Fruit fly (Drosophila melanogaster) whole organism, embryonic: ENCODE results near the gene CG34242.

Source experiments
- Adf1 ChIP-seq: fragments of 200-800 bp; sonication (Bioruptor generic); IDR thresholded peaks from 2 replicates; pipeline ENCODE4 v1.3.6; 2022; ENCODE audit warnings: missing biosample characterization, missing genetic modification characterization
- Bgb ChIP-seq: fragments of 200-800 bp; sonication (Bioruptor generic); IDR thresholded peaks from 2 replicates; pipeline ENCODE4 v1.3.6; 2022; ENCODE audit warnings: missing biosample characterization, missing genetic modification characterization; ENCODE audit not compliant: partially characterized antibody
- CG10654 ChIP-seq: fragments of 200-800 bp; sonication (Bioruptor generic); optimal IDR thresholded peaks from 2 replicates; lab custom pipeline; 2016; ENCODE audit warnings: missing biosample characterization, missing genetic modification characterization
- CG12071 ChIP-seq: fragments of 200-800 bp; sonication (Bioruptor generic); optimal IDR thresholded peaks from 3 replicates; lab custom pipeline; 2018; ENCODE audit warnings: missing biosample characterization, mild to moderate bottlenecking, missing genetic modification characterization
- CG12219 ChIP-seq: fragments of 200-800 bp; sonication (Bioruptor generic); optimal IDR thresholded peaks from 3 replicates; lab custom pipeline; 2018; ENCODE audit warnings: missing biosample characterization, mild to moderate bottlenecking, missing genetic modification characterization
- CG13296 ChIP-seq: fragments of 200-800 bp; sonication (Bioruptor generic); optimal IDR thresholded peaks from 3 replicates; lab custom pipeline; 2018; ENCODE audit warnings: missing biosample characterization, mild to moderate bottlenecking, missing genetic modification characterization
- CG1529 ChIP-seq: fragments of 200-800 bp; sonication (Bioruptor generic); optimal IDR thresholded peaks from 3 replicates; lab custom pipeline; 2018; ENCODE audit warnings: missing biosample characterization, missing genetic modification characterization
- CG17568 ChIP-seq: fragments of 200-800 bp; sonication (Bioruptor generic); optimal IDR thresholded peaks from 2 replicates; lab custom pipeline; 2018; ENCODE audit warnings: missing biosample characterization, mild to moderate bottlenecking, missing genetic modification characterization, moderate library complexity
- CG17612 ChIP-seq: fragments of 200-800 bp; sonication (Bioruptor generic); IDR thresholded peaks from 2 replicates; pipeline ENCODE4 v1.3.6; 2022; ENCODE audit warnings: missing biosample characterization, missing genetic modification characterization
- CG3065 ChIP-seq: fragments of 200-800 bp; sonication (Bioruptor generic); optimal IDR thresholded peaks from 2 replicates; lab custom pipeline; 2016; ENCODE audit warnings: missing biosample characterization, missing genetic modification characterization
- CG33557 ChIP-seq: fragments of 200-800 bp; sonication (Bioruptor generic); optimal IDR thresholded peaks from 2 replicates; lab custom pipeline; 2019; ENCODE audit warnings: missing biosample characterization, mild to moderate bottlenecking, missing genetic modification characterization, moderate library complexity
- CG3995 ChIP-seq: fragments of 200-800 bp; sonication (Bioruptor generic); optimal IDR thresholded peaks from 3 replicates; lab custom pipeline; 2016; ENCODE audit warnings: missing biosample characterization, missing genetic modification characterization
- CG6654 ChIP-seq: fragments of 200-800 bp; sonication (Bioruptor generic); optimal IDR thresholded peaks from 2 replicates; lab custom pipeline; 2017; ENCODE audit warnings: missing biosample characterization, mild to moderate bottlenecking, missing genetic modification characterization
- CG7786 ChIP-seq: fragments of 200-800 bp; sonication (Bioruptor generic); optimal IDR thresholded peaks from 2 replicates; lab custom pipeline; 2016; ENCODE audit warnings: missing biosample characterization, missing genetic modification characterization
- CG8089 ChIP-seq: fragments of 200-800 bp; sonication (Bioruptor generic); optimal IDR thresholded peaks from 3 replicates; lab custom pipeline; 2016; ENCODE audit warnings: missing biosample characterization, missing genetic modification characterization
- CG8281 ChIP-seq: fragments of 200-800 bp; sonication (Bioruptor generic); optimal IDR thresholded peaks from 2 replicates; lab custom pipeline; 2018; ENCODE audit warnings: missing biosample characterization, mild to moderate bottlenecking, missing genetic modification characterization, moderate library complexity
- CG9609 ChIP-seq: fragments of 200-800 bp; sonication (Bioruptor generic); optimal IDR thresholded peaks from 3 replicates; lab custom pipeline; 2016; ENCODE audit warnings: missing biosample characterization, missing genetic modification characterization
- CrebB ChIP-seq: fragments of 200-800 bp; sonication (Bioruptor generic); optimal IDR thresholded peaks from 3 replicates; lab custom pipeline; 2018; ENCODE audit warnings: missing biosample characterization, mild to moderate bottlenecking, missing genetic modification characterization
- Dref ChIP-seq: fragments of 200-800 bp; sonication (Bioruptor generic); IDR thresholded peaks from 2 replicates; pipeline ENCODE4 v1.3.6; 2022; ENCODE audit warnings: missing biosample characterization, missing genetic modification characterization
- Drgx ChIP-seq: fragments of 200-800 bp; sonication (Bioruptor generic); IDR thresholded peaks from 2 replicates; pipeline ENCODE4 v1.3.6; 2022; ENCODE audit warnings: missing biosample characterization, missing genetic modification characterization
- GATAe ChIP-seq: fragments of 200-800 bp; sonication (Bioruptor generic); conservative IDR thresholded peaks from 2 replicates; pipeline ENCODE4 v1.3.6; 2022; ENCODE audit warnings: missing biosample characterization, missing genetic modification characterization
- Gug ChIP-seq: fragments of 200-800 bp; sonication (Bioruptor generic); IDR thresholded peaks from 4 replicates; pipeline ENCODE4 v1.3.6; 2022; ENCODE audit warnings: missing biosample characterization, missing genetic modification characterization
- H15 ChIP-seq: fragments of 200-800 bp; sonication (Bioruptor generic); IDR thresholded peaks from 3 replicates; pipeline ENCODE4 v1.3.6; 2022; ENCODE audit warnings: missing biosample characterization, missing genetic modification characterization
- HLHmδ ChIP-seq: fragments of 200-800 bp; sonication (Bioruptor generic); optimal IDR thresholded peaks from 2 replicates; lab custom pipeline; 2018; ENCODE audit warnings: missing biosample characterization, mild to moderate bottlenecking, missing genetic modification characterization, moderate library complexity
- Hr78 ChIP-seq, 2 experiments: fragments of 200-800 bp in 1 of 2; fragments of >200 bp in 1 of 2; sonication (Bioruptor generic) in 1 of 2; optimal IDR thresholded peaks; 2 replicates each; lab custom pipeline; 2017 to 2019; ENCODE audit warnings: missing biosample characterization in 2 of 2, missing genetic modification characterization in 2 of 2, mild to moderate bottlenecking in 1 of 2, moderate library complexity in 1 of 2
- Jarid2 ChIP-seq: fragments of 200-800 bp; sonication (Bioruptor generic); optimal IDR thresholded peaks from 3 replicates; lab custom pipeline; 2017; ENCODE audit warnings: mild to moderate bottlenecking, missing biosample characterization, missing genetic modification reagents, missing genetic modification characterization
- Lhr ChIP-seq: fragments of 200-800 bp; sonication (Bioruptor generic); optimal IDR thresholded peaks from 3 replicates; lab custom pipeline; 2017; ENCODE audit warnings: mild to moderate bottlenecking, missing biosample characterization, missing genetic modification reagents, missing genetic modification characterization
- Med ChIP-seq: fragments of 200-800 bp; sonication (Bioruptor generic); peaks from one replicate; lab custom pipeline; 2016; ENCODE audit warnings: missing biosample characterization, missing genetic modification characterization, mild to moderate bottlenecking, inconsistent platforms, moderate library complexity
- NfI ChIP-seq: fragments of 200-800 bp; sonication (Bioruptor generic); optimal IDR thresholded peaks from 3 replicates; lab custom pipeline; 2018; ENCODE audit warnings: missing biosample characterization, mild to moderate bottlenecking, missing genetic modification characterization, moderate library complexity
- Oaz ChIP-seq: fragments of 200-800 bp; sonication (Bioruptor generic); IDR thresholded peaks from 2 replicates; pipeline ENCODE4 v1.3.6; 2022; ENCODE audit warnings: missing biosample characterization, missing genetic modification characterization
- Optix ChIP-seq: fragments of 200-800 bp; sonication (Bioruptor generic); IDR thresholded peaks from 3 replicates; pipeline ENCODE4 v1.3.6; 2022; ENCODE audit warnings: missing biosample characterization, missing genetic modification characterization
- Sox102F ChIP-seq: fragments of 200-800 bp; sonication (Bioruptor generic); optimal IDR thresholded peaks from 2 replicates; lab custom pipeline; 2018; ENCODE audit warnings: missing biosample characterization, mild to moderate bottlenecking, missing genetic modification characterization, moderate library complexity
- br ChIP-seq: fragments of >200 bp; optimal IDR thresholded peaks from 2 replicates; lab custom pipeline; 2017
- cg ChIP-seq: fragments of 200-800 bp; sonication (Bioruptor generic); optimal IDR thresholded peaks from 3 replicates; lab custom pipeline; 2019; ENCODE audit warnings: missing biosample characterization, mild to moderate bottlenecking, missing genetic modification characterization, moderate library complexity
- cwo ChIP-seq: fragments of 200-800 bp; sonication (Bioruptor generic); optimal IDR thresholded peaks from 3 replicates; lab custom pipeline; 2017; ENCODE audit warnings: missing biosample characterization, missing genetic modification characterization, mild to moderate bottlenecking, moderate library complexity, missing genetic modification reagents
- eyg ChIP-seq: fragments of 200-800 bp; sonication (Bioruptor generic); optimal IDR thresholded peaks from 3 replicates; lab custom pipeline; 2016; ENCODE audit warnings: missing biosample characterization, missing genetic modification characterization
- grau ChIP-seq: fragments of 200-800 bp; optimal IDR thresholded peaks from 3 replicates; lab custom pipeline; 2019; ENCODE audit warnings: missing biosample characterization, mild to moderate bottlenecking, missing genetic modification characterization, moderate library complexity
- h ChIP-seq: fragments of >200 bp; optimal IDR thresholded peaks from 2 replicates; lab custom pipeline; 2017
- hbn ChIP-seq: fragments of 200-800 bp; sonication (Bioruptor generic); IDR thresholded peaks from 2 replicates; pipeline ENCODE4 v1.3.6; 2022; ENCODE audit warnings: missing biosample characterization, missing genetic modification characterization; ENCODE audit not compliant: partially characterized antibody
- hth ChIP-seq: fragments of >200 bp; optimal IDR thresholded peaks from 2 replicates; lab custom pipeline; 2017; ENCODE audit warnings: inconsistent platforms
- lov ChIP-seq, 2 experiments: fragments of 200-800 bp in 1 of 2; fragments of >200 bp in 1 of 2; sonication (Bioruptor generic) in 1 of 2; IDR thresholded peaks in 1 of 2; optimal IDR thresholded peaks in 1 of 2; 2 replicates in 1 of 2; 3 replicates in 1 of 2; pipeline versions ENCODE4 v1.3.6 to Lab custom; 2017 to 2022; ENCODE audit warnings: missing biosample characterization in 1 of 2, missing genetic modification characterization in 1 of 2
- mirr ChIP-seq: fragments of 200-800 bp; sonication (Bioruptor generic); optimal IDR thresholded peaks from 3 replicates; lab custom pipeline; 2018; ENCODE audit warnings: missing biosample characterization, mild to moderate bottlenecking, missing genetic modification characterization
- odd ChIP-seq: fragments of 200-800 bp; sonication (Bioruptor generic); optimal IDR thresholded peaks from 2 replicates; lab custom pipeline; 2017; ENCODE audit warnings: missing biosample characterization, mild to moderate bottlenecking, missing genetic modification characterization
- otp ChIP-seq: fragments of 200-800 bp; sonication (Bioruptor generic); IDR thresholded peaks from 3 replicates; pipeline ENCODE4, ENCODE4 v1.3.6; 2022; ENCODE audit warnings: missing biosample characterization, missing genetic modification characterization
- phol ChIP-seq: fragments of 200-800 bp; sonication (Bioruptor generic); optimal IDR thresholded peaks from 3 replicates; lab custom pipeline; 2018; ENCODE audit warnings: missing biosample characterization, mild to moderate bottlenecking, missing genetic modification characterization, moderate library complexity
- pros ChIP-seq: fragments of 200-800 bp; sonication (Bioruptor generic); optimal IDR thresholded peaks from 3 replicates; lab custom pipeline; 2019; ENCODE audit warnings: missing biosample characterization, mild to moderate bottlenecking, missing genetic modification characterization, moderate library complexity
- ranshi ChIP-seq: fragments of 200-800 bp; sonication (Bioruptor generic); IDR thresholded peaks from 2 replicates; pipeline ENCODE4 v1.3.6; 2022; ENCODE audit warnings: missing biosample characterization, missing genetic modification characterization
- so ChIP-seq: fragments of 200-800 bp; sonication (Bioruptor generic); IDR thresholded peaks from 3 replicates; pipeline ENCODE4 v1.3.6; 2022; ENCODE audit warnings: missing biosample characterization, missing genetic modification characterization
- tin ChIP-seq: fragments of 200-800 bp; sonication (Bioruptor generic); optimal IDR thresholded peaks from 3 replicates; lab custom pipeline; 2016; ENCODE audit warnings: missing biosample characterization, missing genetic modification characterization
- tup ChIP-seq: fragments of 200-800 bp; sonication (Bioruptor generic); optimal IDR thresholded peaks from 2 replicates; lab custom pipeline; 2016; ENCODE audit warnings: missing biosample characterization, mild to moderate bottlenecking, missing genetic modification characterization, moderate library complexity
- usp ChIP-seq: fragments of >200 bp; optimal IDR thresholded peaks from 2 replicates; lab custom pipeline; 2017; ENCODE audit warnings: missing biosample characterization, missing genetic modification characterization
- yki ChIP-seq: fragments of >200 bp; optimal IDR thresholded peaks from 3 replicates; lab custom pipeline; 2018

Gene CG34242

DNA sequence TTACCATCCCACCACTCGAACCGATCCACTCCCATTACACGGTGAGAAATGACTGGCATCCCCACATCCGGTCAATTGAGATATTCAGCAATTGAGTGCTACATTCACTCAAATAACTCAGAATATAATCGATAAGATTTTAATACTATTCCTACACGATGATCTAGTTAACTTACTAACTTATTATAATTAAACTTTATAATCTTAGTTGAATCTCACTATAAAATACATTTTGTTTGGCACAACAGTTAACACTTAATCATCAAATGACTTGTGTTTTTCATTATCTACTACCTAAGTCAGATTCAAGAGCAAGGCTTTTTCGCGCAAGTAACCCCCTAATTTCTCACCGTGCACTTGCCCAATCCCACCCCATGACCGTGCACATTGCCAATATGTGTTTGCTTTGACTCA is 38.5 kb upstream of the CG34242 start (continued):
- no peak for TF ChIP-seq CG3065 (GFP tag; lab: Kevin White, UChicago)
- no peak for TF ChIP-seq mirr (GFP tag; lab: Kevin White, UChicago)
- no peak for TF ChIP-seq CG9609 (GFP tag; lab: Kevin White, UChicago)
- TF ChIP-seq CG12071 (GFP tag; lab: Kevin White, UChicago) = no peak
- no peak for TF ChIP-seq Gug (GFP tag; lab: Robert Waterston, UW)
- no peak for TF ChIP-seq CG17568 (GFP tag; lab: Kevin White, UChicago)
- no peak for TF ChIP-seq CG8281 (tag; lab: Kevin White, UChicago)
- TF ChIP-seq Hr78 (GFP tag; optimal IDR thresholded peaks at IDR 0.05; lab: Kevin White, UChicago) = no peak
- peak; percentile 24 for TF ChIP-seq CG1529 (GFP tag; lab: Kevin White, UChicago)
- no peak for TF ChIP-seq br (lab: Kevin White, UChicago)
- no peak for TF ChIP-seq HLHmδ (GFP tag; lab: Kevin White, UChicago)
- TF ChIP-seq usp = no peak
- peak; percentile 47 for TF ChIP-seq Sox102F (GFP tag; lab: Kevin White, UChicago)
- no peak; the same call in 2 of the 3 replicates for TF ChIP-seq so
- TF ChIP-seq cwo (GFP tag; lab: Kevin White, UChicago) = peak; percentile 12
- TF ChIP-seq Med (GFP tag; lab: Kevin White, UChicago) = peak; percentile 56
- no peak for TF ChIP-seq CG8089 (GFP tag; lab: Kevin White, UChicago)
- no peak for TF ChIP-seq CG17612 (GFP tag; lab: Robert Waterston, UW)
- peak; percentile 3 for TF ChIP-seq CG7786 (GFP tag; lab: Kevin White, UChicago)
- TF ChIP-seq tup (GFP tag; lab: Kevin White, UChicago) = no peak
- no peak for TF ChIP-seq Dref (GFP tag; lab: Robert Waterston, UW)
- no peak for TF ChIP-seq Lhr (GFP tag; lab: Kevin White, UChicago)
- TF ChIP-seq tin (GFP tag; lab: Kevin White, UChicago) = no peak
- TF ChIP-seq Oaz (GFP tag; lab: Robert Waterston, UW) = no peak
- TF ChIP-seq eyg = no peak
- TF ChIP-seq grau (tag; lab: Kevin White, UChicago) = peak; percentile 64
- no peak for TF ChIP-seq h (lab: Kevin White, UChicago)
- TF ChIP-seq Drgx (GFP tag; lab: Robert Waterston, UW) = peak; percentile 59
- no peak for TF ChIP-seq yki (lab: Kevin White, UChicago)
- peak; percentile 48 for TF ChIP-seq phol (tag; lab: Kevin White, UChicago)
- TF ChIP-seq H15 (GFP tag; lab: Robert Waterston, UW) = no peak
- peak; percentile 51 for TF ChIP-seq CG13296 (GFP tag; lab: Kevin White, UChicago)
- TF ChIP-seq pros (GFP tag; lab: Kevin White, UChicago) = no peak
- no peak for TF ChIP-seq Jarid2 (GFP tag; lab: Kevin White, UChicago)
- TF ChIP-seq cg (GFP tag; lab: Kevin White, UChicago) = no peak
- no peak for TF ChIP-seq Adf1 (GFP tag; lab: Robert Waterston, UW)
- no peak for TF ChIP-seq CrebB (tag; lab: Kevin White, UChicago)
- TF ChIP-seq ranshi (GFP tag; lab: Robert Waterston, UW) = no peak
- TF ChIP-seq hth (lab: Kevin White, UChicago) = no peak
- TF ChIP-seq CG33557 = no peak
- TF ChIP-seq lov (optimal IDR thresholded peaks at IDR 0.05; lab: Kevin White, UChicago) = no peak
- TF ChIP-seq lov (GFP tag; IDR thresholded peaks at IDR 0.05; lab: Robert Waterston, UW) = no peak
- no peak for TF ChIP-seq GATAe
- peak; percentile 34 for TF ChIP-seq odd (GFP tag; lab: Kevin White, UChicago)
- peak; percentile 31 for TF ChIP-seq NfI (GFP tag; lab: Kevin White, UChicago)
- peak; percentile 35 for TF ChIP-seq CG10654 (GFP tag; lab: Kevin White, UChicago)
- no peak for TF ChIP-seq CG3995 (GFP tag; lab: Kevin White, UChicago)
- no peak for TF ChIP-seq Optix
- no peak for TF ChIP-seq otp (GFP tag; lab: Robert Waterston, UW)
- TF ChIP-seq CG12219 (GFP tag; lab: Kevin White, UChicago) = peak; percentile 47
- no peak for TF ChIP-seq hbn
- no peak for TF ChIP-seq CG6654 (GFP tag; lab: Kevin White, UChicago)
- TF ChIP-seq Bgb (GFP tag; lab: Robert Waterston, UW) = no peak
